Fruit fly (Drosophila melanogaster) whole organism, pupa: ENCODE measurements around the gene CG5391.

ENCODE experiments used
- CG10348 ChIP-seq: fragments of 200-800 bp; sonication (Bioruptor generic); IDR thresholded peaks from 2 replicates; pipeline ENCODE4 v1.3.6; 2022; ENCODE audit warnings: missing biosample characterization, missing genetic modification characterization
- CG12605 ChIP-seq: fragments of 200-800 bp; sonication (Bioruptor generic); IDR thresholded peaks from 2 replicates; pipeline ENCODE4 v1.3.6; 2022; ENCODE audit warnings: missing biosample characterization, missing genetic modification characterization
- CG13204 ChIP-seq: fragments of 200-800 bp; sonication (Bioruptor generic); optimal IDR thresholded peaks from 2 replicates; lab custom pipeline; 2018; ENCODE audit warnings: missing biosample characterization, mild to moderate bottlenecking, missing genetic modification characterization, moderate library complexity
- CG14655 ChIP-seq: fragments of 200-800 bp; sonication (Bioruptor generic); optimal IDR thresholded peaks from 3 replicates; lab custom pipeline; 2017; ENCODE audit warnings: mild to moderate bottlenecking, missing biosample characterization, missing genetic modification reagents, missing genetic modification characterization
- CG15710 ChIP-seq: fragments of 200-800 bp; sonication (Bioruptor generic); optimal IDR thresholded peaks from 2 replicates; lab custom pipeline; 2018; ENCODE audit warnings: missing biosample characterization, mild to moderate bottlenecking, missing genetic modification characterization, moderate library complexity
- CG17806 ChIP-seq: fragments of 200-800 bp; sonication (Bioruptor generic); optimal IDR thresholded peaks from 2 replicates; lab custom pipeline; 2018; ENCODE audit warnings: missing biosample characterization, mild to moderate bottlenecking, missing genetic modification characterization, moderate library complexity
- CG32121 ChIP-seq: fragments of 200-800 bp; sonication (Bioruptor generic); IDR thresholded peaks from 2 replicates; pipeline ENCODE4 v1.3.6; 2022; ENCODE audit warnings: missing biosample characterization, missing genetic modification characterization
- CG34367 ChIP-seq: fragments of 200-800 bp; sonication (Bioruptor generic); optimal IDR thresholded peaks from 2 replicates; lab custom pipeline; 2018; ENCODE audit warnings: missing biosample characterization, mild to moderate bottlenecking, missing genetic modification characterization
- CG4496 ChIP-seq: fragments of 200-800 bp; sonication (Bioruptor generic); IDR thresholded peaks from 3 replicates; pipeline ENCODE4 v1.3.6; 2022; ENCODE audit warnings: missing biosample characterization, missing genetic modification characterization
- CG8159 ChIP-seq: fragments of 200-800 bp; sonication (Bioruptor generic); optimal IDR thresholded peaks from 3 replicates; lab custom pipeline; 2018; ENCODE audit warnings: missing biosample characterization, mild to moderate bottlenecking, missing genetic modification characterization, moderate library complexity
- CG8301 ChIP-seq: fragments of 200-800 bp; sonication (Bioruptor generic); optimal IDR thresholded peaks from 2 replicates; lab custom pipeline; 2018; ENCODE audit warnings: missing biosample characterization, mild to moderate bottlenecking, missing genetic modification characterization
- CG9948 ChIP-seq: fragments of 200-800 bp; sonication (Bioruptor generic); optimal IDR thresholded peaks from 2 replicates; lab custom pipeline; 2018; ENCODE audit warnings: missing biosample characterization, mild to moderate bottlenecking, missing genetic modification characterization, moderate library complexity
- D1 ChIP-seq: fragments of 200-800 bp; sonication (Bioruptor generic); optimal IDR thresholded peaks from 2 replicates; lab custom pipeline; 2018; ENCODE audit warnings: missing biosample characterization, mild to moderate bottlenecking, missing genetic modification characterization, moderate library complexity
- EcR ChIP-seq: fragments of 200-800 bp; sonication (Bioruptor generic); optimal IDR thresholded peaks from 3 replicates; lab custom pipeline; 2019; ENCODE audit warnings: missing biosample characterization, missing genetic modification characterization, mild to moderate bottlenecking, moderate library complexity, missing genetic modification reagents
- Ets98B ChIP-seq: fragments of 200-800 bp; sonication (Bioruptor generic); IDR thresholded peaks from 2 replicates; pipeline ENCODE4 v1.3.6; 2022; ENCODE audit warnings: missing biosample characterization, missing genetic modification characterization
- Pif1A ChIP-seq: fragments of 200-800 bp; sonication (Bioruptor generic); optimal IDR thresholded peaks from 3 replicates; lab custom pipeline; 2016; ENCODE audit warnings: missing biosample characterization, missing genetic modification characterization
- Pif1B ChIP-seq: fragments of 200-800 bp; sonication (Bioruptor generic); optimal IDR thresholded peaks from 3 replicates; lab custom pipeline; 2016; ENCODE audit warnings: missing biosample characterization, missing genetic modification characterization
- Snoo ChIP-seq: fragments of 200-800 bp; sonication (Bioruptor generic); optimal IDR thresholded peaks from 3 replicates; lab custom pipeline; 2017; ENCODE audit warnings: missing biosample characterization, mild to moderate bottlenecking, missing genetic modification characterization, inconsistent platforms
- fd96Ca ChIP-seq: fragments of 200-800 bp; sonication (Bioruptor generic); IDR thresholded peaks from 3 replicates; pipeline ENCODE4 v1.3.6; 2022; ENCODE audit warnings: missing biosample characterization, missing genetic modification characterization
- gl ChIP-seq: fragments of 200-800 bp; sonication (Bioruptor generic); optimal IDR thresholded peaks from 2 replicates; lab custom pipeline; 2018; ENCODE audit warnings: missing biosample characterization, mild to moderate bottlenecking, missing genetic modification characterization
- rn ChIP-seq: fragments of 200-800 bp; sonication (Bioruptor generic); IDR thresholded peaks from 2 replicates; pipeline ENCODE4 v1.3.6; 2022; ENCODE audit warnings: missing biosample characterization, missing genetic modification characterization

CG5391 gene

DNA sequence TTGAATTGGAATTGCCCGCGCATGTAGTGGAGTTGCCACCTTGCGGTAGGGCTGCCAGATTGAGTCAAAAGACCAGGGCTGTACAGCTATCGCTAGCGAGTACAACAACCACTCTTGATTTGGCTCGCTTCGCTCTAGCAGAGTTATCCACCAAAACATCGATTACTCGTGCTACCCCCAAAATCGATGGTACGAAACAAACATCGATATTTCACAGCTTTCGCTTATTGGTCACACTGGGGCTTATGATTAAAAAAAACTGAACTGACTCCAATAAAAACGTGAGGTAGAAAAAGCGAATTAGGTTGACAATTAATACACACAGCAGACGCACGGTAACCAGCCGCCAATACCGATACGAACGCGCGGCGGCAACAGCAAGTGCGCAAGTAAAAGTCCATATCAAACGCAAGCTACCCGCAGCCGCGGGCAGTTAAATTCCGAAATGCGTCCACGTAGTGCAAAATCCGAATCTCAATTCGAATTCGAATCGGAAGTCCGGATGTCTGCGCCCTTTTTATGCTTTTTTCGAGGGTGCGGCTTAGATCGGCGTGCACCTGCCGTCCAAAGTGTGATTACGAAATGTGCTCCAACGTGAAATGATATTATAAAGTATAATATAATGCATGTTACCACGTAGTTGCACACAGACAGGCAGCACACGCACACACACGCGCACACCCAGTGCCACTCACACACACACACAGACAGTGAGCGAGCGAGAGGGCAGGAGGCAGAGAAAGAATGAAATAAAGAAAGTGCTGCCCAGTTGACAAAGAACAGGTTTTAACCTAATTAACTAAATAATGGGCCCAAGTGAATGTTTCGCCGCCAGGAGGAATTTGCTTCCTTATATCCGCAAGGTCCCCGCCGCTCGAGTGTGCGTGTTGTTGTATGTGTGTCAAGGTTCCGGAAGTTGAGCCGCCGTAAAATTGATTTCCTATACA is 22.8 kb upstream of the CG5391 start, which contains the start of gene Sar1:
Gene Sar1 (plus strand): TSS at position 222 of the 947 bp plus-strand sequence.
- no peak for TF ChIP-seq CG10348
- no peak for TF ChIP-seq CG14655 (GFP tag; lab: Kevin White, UChicago)
- no peak for TF ChIP-seq CG9948 (tag; lab: Kevin White, UChicago)
- no peak for TF ChIP-seq CG15710 (tag; lab: Kevin White, UChicago)
- no peak for TF ChIP-seq fd96Ca (GFP tag; lab: Robert Waterston, UW)
- TF ChIP-seq Pif1A (GFP tag; lab: Kevin White, UChicago), result no peak
- no peak for TF ChIP-seq Ets98B (GFP tag; lab: Robert Waterston, UW)
- no peak for TF ChIP-seq CG34367
- TF ChIP-seq CG8159 (tag; lab: Kevin White, UChicago), result no peak
- TF ChIP-seq CG13204 (GFP tag; lab: Kevin White, UChicago), result no peak
- peak; percentile 8 for TF ChIP-seq Snoo (tag; lab: Kevin White, UChicago)
- peak; percentile 79 for TF ChIP-seq EcR (GFP tag; lab: Kevin White, UChicago)
- no peak for TF ChIP-seq CG12605
- TF ChIP-seq D1 (tag; lab: Kevin White, UChicago), result no peak
- no peak for TF ChIP-seq Pif1B

- no peak for TF ChIP-seq CG8301 (tag; lab: Kevin White, UChicago)
- TF ChIP-seq, all 21 proteins: peak for 0
Measured at dm6 chr3R:22351396-22351795, 17.4 kb upstream of the CG5391 start, which contains the start of gene rdhB. Gene rdhB, plus strand, starts transcription at chr3R:22351696.

DNA sequence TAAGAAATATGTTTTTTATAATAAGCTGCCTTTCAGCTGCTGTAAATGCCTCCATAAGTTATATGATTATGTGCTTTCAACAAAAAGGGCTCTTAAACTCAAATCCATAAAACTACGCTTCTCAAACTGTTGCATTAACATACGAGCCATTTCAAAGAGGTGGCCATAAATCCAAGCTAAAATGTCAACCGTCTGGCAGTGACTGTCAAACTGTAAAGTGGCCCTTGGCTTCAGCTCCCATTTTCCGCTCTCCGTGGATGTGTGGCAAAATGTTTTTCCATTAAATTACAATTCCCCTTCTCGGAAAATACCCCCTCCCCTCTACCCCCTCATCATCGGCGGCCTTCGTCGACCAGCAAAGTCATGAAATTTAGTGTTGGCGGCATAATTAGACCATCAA is 8.8 kb upstream of the CG5391 start:
- TF ChIP-seq Pif1A (GFP tag; lab: Kevin White, UChicago) (no peak), CG4496 (no peak), D1 (tag; lab: Kevin White, UChicago) (no peak), Ets98B (GFP tag; lab: Robert Waterston, UW) (no peak), CG14655 (GFP tag; lab: Kevin White, UChicago) (no peak), gl (no peak), CG32121 (GFP tag; lab: Robert Waterston, UW) (no peak), CG8301 (tag; lab: Kevin White, UChicago) (no peak), CG10348 (no peak), Pif1B (no peak), fd96Ca (GFP tag; lab: Robert Waterston, UW) (no peak), CG13204 (GFP tag; lab: Kevin White, UChicago) (no peak), CG34367 (no peak), CG17806 (tag; lab: Kevin White, UChicago) (no peak), rn (GFP tag; lab: Robert Waterston, UW) (no peak), EcR (GFP tag; lab: Kevin White, UChicago) (no peak), CG12605 (no peak), CG9948 (tag; lab: Kevin White, UChicago) (no peak), CG15710 (tag; lab: Kevin White, UChicago) (no peak), CG8159 (tag; lab: Kevin White, UChicago) (no peak)

DNA sequence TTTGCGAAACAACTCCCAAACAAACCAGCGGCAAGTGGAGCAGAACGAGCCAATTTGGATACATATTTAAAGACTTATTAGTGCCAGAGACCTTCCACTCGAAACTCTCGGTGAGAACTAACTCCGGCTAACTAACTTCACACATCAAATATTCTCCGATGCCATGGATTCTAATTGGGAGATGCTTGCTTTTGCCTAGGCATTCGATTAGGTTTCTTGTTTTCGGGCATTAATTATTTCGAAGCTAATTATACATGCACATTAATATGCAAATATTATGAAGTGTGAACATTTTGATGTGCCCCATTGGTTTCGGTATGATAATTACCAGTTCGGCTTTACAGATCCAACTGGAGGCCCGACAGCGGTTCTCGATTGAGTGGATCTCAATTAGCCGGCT is 8.2 kb upstream of the CG5391 start, which contains the start of gene CG5386:
Gene CG5386 (minus strand): TSS at position 101 of the 400 bp plus-strand sequence.
- no peak for TF ChIP-seq Pif1A (GFP tag; lab: Kevin White, UChicago)
- TF ChIP-seq, all 21 proteins: peak for 0

- no peak for TF ChIP-seq rn (GFP tag; lab: Robert Waterston, UW)
- TF ChIP-seq EcR (GFP tag; lab: Kevin White, UChicago), result no peak
- TF ChIP-seq CG32121 (GFP tag; lab: Robert Waterston, UW), result no peak
Measured at dm6 chr3R:22341652-22342051, 7.7 kb upstream of the CG5391 start.

- TF ChIP-seq gl (no peak), CG12605 (no peak), CG13204 (GFP tag; lab: Kevin White, UChicago) (no peak)
Measured at dm6 chr3R:22340207-22340606, 6.3 kb upstream of the CG5391 start, which contains the start of gene CG5388. Gene CG5388, minus strand, starts transcription at chr3R:22340307.

DNA sequence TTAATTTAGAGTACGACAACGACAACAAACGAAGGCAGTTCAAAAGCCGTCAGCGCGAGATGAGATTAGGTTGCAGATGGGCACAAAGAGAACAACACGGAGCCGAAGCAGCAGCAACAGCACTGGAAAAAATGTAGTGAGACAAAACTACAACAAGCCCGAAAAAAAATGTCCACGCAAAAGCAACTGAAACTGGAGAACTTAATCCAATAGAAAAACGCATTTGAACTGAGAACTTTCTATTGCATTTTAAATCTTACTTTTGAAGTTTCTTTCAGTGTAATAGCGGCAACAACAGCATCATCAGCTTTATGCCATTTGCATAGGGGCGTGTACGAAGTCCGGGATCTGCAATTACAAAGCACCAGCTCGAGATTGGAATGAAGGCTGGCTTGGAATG is 5.6 kb upstream of the CG5391 start:
- TF ChIP-seq CG9948 (tag; lab: Kevin White, UChicago), result peak; percentile 61
- no peak for TF ChIP-seq CG10348
- TF ChIP-seq CG8159 (tag; lab: Kevin White, UChicago), result peak; percentile 77
- TF ChIP-seq rn (GFP tag; lab: Robert Waterston, UW), result peak; percentile 42; the same call in 1 of the 2 replicates
- no peak; the same call in 1 of the 2 replicates for TF ChIP-seq CG32121 (GFP tag; lab: Robert Waterston, UW)
- peak; percentile 70 for TF ChIP-seq CG17806 (tag; lab: Kevin White, UChicago)
- TF ChIP-seq Snoo (tag; lab: Kevin White, UChicago), result peak; percentile 64
- TF ChIP-seq CG8301 (tag; lab: Kevin White, UChicago), result peak; percentile 58
- TF ChIP-seq CG34367, result peak; percentile 49
- peak; percentile 76; the same call in 2 of the 3 replicates for TF ChIP-seq CG4496
- TF ChIP-seq CG13204 (GFP tag; lab: Kevin White, UChicago), result peak; percentile 55
- TF ChIP-seq CG14655 (GFP tag; lab: Kevin White, UChicago), result peak; percentile 69
- TF ChIP-seq Ets98B (GFP tag; lab: Robert Waterston, UW), result peak; percentile 57; the same call in 1 of the 2 replicates
- peak; percentile 71; the same call in 2 of the 3 replicates for TF ChIP-seq fd96Ca (GFP tag; lab: Robert Waterston, UW)
- no peak for TF ChIP-seq D1 (tag; lab: Kevin White, UChicago)
- no peak for TF ChIP-seq CG12605
- peak; percentile 53 for TF ChIP-seq Pif1B
- TF ChIP-seq Pif1A (GFP tag; lab: Kevin White, UChicago), result peak; percentile 71
- no peak for TF ChIP-seq EcR (GFP tag; lab: Kevin White, UChicago)
- peak; percentile 76 for TF ChIP-seq CG15710 (tag; lab: Kevin White, UChicago)
- TF ChIP-seq gl, result peak; percentile 49
